Fruit fly (Drosophila melanogaster) whole organism, adult: ENCODE measurements around the gene Cnx99A.

Experiments used
- CG14711 ChIP-seq: fragments of 200-800 bp; sonication (Bioruptor generic); optimal IDR thresholded peaks from 2 replicates; lab custom pipeline; 2018; ENCODE audit warnings: missing biosample characterization, mild to moderate bottlenecking, missing genetic modification characterization, moderate library complexity
- CG1620 ChIP-seq: fragments of 200-800 bp; sonication (Bioruptor generic); optimal IDR thresholded peaks from 2 replicates; lab custom pipeline; 2016; ENCODE audit warnings: missing biosample characterization, missing genetic modification characterization
- CG33017 ChIP-seq: fragments of 200-800 bp; sonication (Bioruptor generic); optimal IDR thresholded peaks from 2 replicates; lab custom pipeline; 2018; ENCODE audit warnings: missing biosample characterization, mild to moderate bottlenecking, missing genetic modification characterization, moderate library complexity
- CG5204 ChIP-seq: fragments of 200-800 bp; sonication (Bioruptor generic); optimal IDR thresholded peaks from 2 replicates; lab custom pipeline; 2016; ENCODE audit warnings: missing biosample characterization, missing genetic modification characterization
- CG7101 ChIP-seq: fragments of 200-800 bp; sonication (Bioruptor generic); optimal IDR thresholded peaks from 2 replicates; lab custom pipeline; 2018; ENCODE audit warnings: missing biosample characterization, mild to moderate bottlenecking, missing genetic modification characterization, moderate library complexity
- Crg-1 ChIP-seq: fragments of 200-800 bp; sonication (Bioruptor generic); optimal IDR thresholded peaks from 2 replicates; lab custom pipeline; 2016; ENCODE audit warnings: missing biosample characterization, missing genetic modification characterization
- Mnt ChIP-seq: fragments of 200-800 bp; sonication (Bioruptor generic); optimal IDR thresholded peaks from 2 replicates; lab custom pipeline; 2016; ENCODE audit warnings: missing biosample characterization, mild to moderate bottlenecking, missing genetic modification characterization
- bab1 ChIP-seq: fragments of 200-800 bp; sonication (Bioruptor generic); optimal IDR thresholded peaks from 3 replicates; lab custom pipeline; 2019; ENCODE audit warnings: missing biosample characterization, mild to moderate bottlenecking, missing genetic modification characterization, moderate library complexity
- kay ChIP-seq: fragments of 200-800 bp; sonication (Bioruptor generic); peaks from one replicate; lab custom pipeline; 2016; ENCODE audit warnings: missing biosample characterization, missing genetic modification characterization, borderline replicate concordance
- tj ChIP-seq: fragments of 200-800 bp; sonication (Bioruptor generic); optimal IDR thresholded peaks from 3 replicates; lab custom pipeline; 2017; ENCODE audit warnings: missing biosample characterization, mild to moderate bottlenecking, missing genetic modification characterization, moderate library complexity
- toe ChIP-seq: fragments of 200-800 bp; sonication (Bioruptor generic); optimal IDR thresholded peaks from 2 replicates; lab custom pipeline; 2016; ENCODE audit warnings: missing biosample characterization, missing genetic modification characterization

dm6 chr3R:29280633-29281572 is 38.5 kb downstream of the Cnx99A start:
- TF ChIP-seq CG14711 (tag; lab: Kevin White, UChicago), result no peak
- no peak for TF ChIP-seq tj
- TF ChIP-seq CG1620 (GFP tag; lab: Kevin White, UChicago), result no peak
- no peak for TF ChIP-seq CG7101 (tag; lab: Kevin White, UChicago)
- no peak for TF ChIP-seq Crg-1 (GFP tag; lab: Kevin White, UChicago)
- no peak for TF ChIP-seq CG33017 (tag; lab: Kevin White, UChicago)
- TF ChIP-seq toe (GFP tag; lab: Kevin White, UChicago), result no peak
- no peak for TF ChIP-seq Mnt
- no peak for TF ChIP-seq kay
- TF ChIP-seq bab1 (GFP tag; lab: Kevin White, UChicago), result no peak
- no peak for TF ChIP-seq CG5204 (GFP tag; lab: Kevin White, UChicago)
